Fruit fly (Drosophila melanogaster) whole organism, prepupa: ENCODE measurements around the gene Fpgs1.

Experiments used
- CG6808 ChIP-seq: fragments of 200-800 bp; sonication (Bioruptor generic); optimal IDR thresholded peaks from 3 replicates; lab custom pipeline; 2017; ENCODE audit warnings: missing biosample characterization, missing genetic modification characterization, mild to moderate bottlenecking, moderate library complexity, missing genetic modification reagents
- CG7368 ChIP-seq: fragments of 200-800 bp; sonication (Bioruptor generic); optimal IDR thresholded peaks from 3 replicates; lab custom pipeline; 2016; ENCODE audit warnings: missing biosample characterization, missing genetic modification characterization
- Hr38 ChIP-seq: sonication (Bioruptor generic); optimal IDR thresholded peaks from 2 replicates; lab custom pipeline; 2016; ENCODE audit warnings: missing biosample characterization, missing genetic modification characterization

- TF ChIP-seq CG6808 (GFP tag; lab: Kevin White, UChicago) (no peak), Hr38 (GFP tag; lab: Kevin White, UChicago) (no peak), CG7368 (GFP tag; lab: Kevin White, UChicago) (no peak)
Measured at dm6 chrX:12632157-12632422, 20.4 kb downstream of the Fpgs1 start.
